Fruit fly (Drosophila melanogaster) whole organism, embryonic: ENCODE data around the gene HemK1.
A peak's percentile ranks its signal among the peaks of the same experiment; 100 is the strongest.

Experiments used
- Ada2b ChIP-seq: fragments of 200-800 bp; sonication (Bioruptor generic); IDR thresholded peaks from 2 replicates; pipeline ENCODE4 v1.3.6; 2022; ENCODE audit warnings: missing biosample characterization, missing genetic modification characterization
- Adf1 ChIP-seq: fragments of 200-800 bp; sonication (Bioruptor generic); IDR thresholded peaks from 2 replicates; pipeline ENCODE4 v1.3.6; 2022; ENCODE audit warnings: missing biosample characterization, missing genetic modification characterization
- Blimp-1 ChIP-seq: fragments of 200-800 bp; sonication (Bioruptor generic); optimal IDR thresholded peaks from 3 replicates; lab custom pipeline; 2018; ENCODE audit warnings: missing biosample characterization, missing genetic modification characterization, mild to moderate bottlenecking, moderate library complexity, missing genetic modification reagents
- CG10274 ChIP-seq: fragments of 200-800 bp; sonication (Bioruptor generic); optimal IDR thresholded peaks from 3 replicates; lab custom pipeline; 2017; ENCODE audit warnings: missing biosample characterization, mild to moderate bottlenecking, missing genetic modification characterization
- CG10366 ChIP-seq: fragments of 200-800 bp; sonication (Bioruptor generic); IDR thresholded peaks from 2 replicates; pipeline ENCODE4 v1.3.6; 2022; ENCODE audit warnings: missing biosample characterization, missing genetic modification characterization
- CG10543 ChIP-seq: fragments of 200-800 bp; sonication (Bioruptor generic); optimal IDR thresholded peaks from 3 replicates; lab custom pipeline; 2017; ENCODE audit warnings: missing biosample characterization, mild to moderate bottlenecking, missing genetic modification characterization, moderate library complexity
- CG11247 ChIP-seq: fragments of 200-800 bp; sonication (Bioruptor generic); IDR thresholded peaks from 2 replicates; pipeline ENCODE4 v1.3.6; 2022; ENCODE audit warnings: missing biosample characterization, missing genetic modification characterization
- CG14965 ChIP-seq: fragments of 200-800 bp; sonication (Bioruptor generic); optimal IDR thresholded peaks from 2 replicates; lab custom pipeline; 2016; ENCODE audit warnings: missing biosample characterization, missing genetic modification characterization, borderline replicate concordance
- CG16779 ChIP-seq: fragments of 200-800 bp; sonication (Bioruptor generic); IDR thresholded peaks from 2 replicates; pipeline ENCODE4 v1.3.6; 2022; ENCODE audit warnings: missing biosample characterization, missing genetic modification characterization
- CG16863 ChIP-seq: fragments of 200-800 bp; sonication (Bioruptor generic); optimal IDR thresholded peaks from 3 replicates; lab custom pipeline; 2016; ENCODE audit warnings: missing biosample characterization, missing genetic modification characterization
- CG17186 ChIP-seq: fragments of 200-800 bp; sonication (Bioruptor generic); optimal IDR thresholded peaks from 3 replicates; lab custom pipeline; 2017; ENCODE audit warnings: missing biosample characterization, missing genetic modification reagents, missing genetic modification characterization
- CG17912 ChIP-seq: fragments of 200-800 bp; sonication (Bioruptor generic); optimal IDR thresholded peaks from 2 replicates; lab custom pipeline; 2018; ENCODE audit warnings: missing biosample characterization, mild to moderate bottlenecking, missing genetic modification characterization
- CG2712 ChIP-seq: fragments of 200-800 bp; optimal IDR thresholded peaks from 3 replicates; lab custom pipeline; 2019; ENCODE audit warnings: missing biosample characterization, mild to moderate bottlenecking, missing genetic modification characterization, moderate library complexity
- CG31224 ChIP-seq: fragments of 200-800 bp; sonication (Bioruptor generic); IDR thresholded peaks from 2 replicates; pipeline ENCODE4 v1.3.6; 2022; ENCODE audit warnings: missing biosample characterization, missing genetic modification characterization
- CG33213 ChIP-seq: fragments of 200-800 bp; sonication (Bioruptor generic); optimal IDR thresholded peaks from 3 replicates; lab custom pipeline; 2016; ENCODE audit warnings: missing biosample characterization, missing genetic modification characterization
- CG4404 ChIP-seq: fragments of 200-800 bp; sonication (Bioruptor generic); IDR thresholded peaks from 2 replicates; pipeline ENCODE4 v1.3.6; 2022; ENCODE audit warnings: missing biosample characterization, missing genetic modification characterization
- CG4820 ChIP-seq: fragments of 200-800 bp; sonication (Bioruptor generic); optimal IDR thresholded peaks from 3 replicates; lab custom pipeline; 2016; ENCODE audit warnings: missing biosample characterization, missing genetic modification characterization
- CG6683 ChIP-seq: fragments of 200-800 bp; sonication (Bioruptor generic); optimal IDR thresholded peaks from 2 replicates; lab custom pipeline; 2017; ENCODE audit warnings: missing biosample characterization, mild to moderate bottlenecking, missing genetic modification characterization, missing genetic modification reagents
- CG6689 ChIP-seq: fragments of 200-800 bp; sonication (Bioruptor generic); IDR thresholded peaks from 2 replicates; pipeline ENCODE4 v1.3.6; 2022; ENCODE audit warnings: missing biosample characterization, missing genetic modification characterization
- CG7839 ChIP-seq: fragments of 200-800 bp; sonication (Bioruptor generic); optimal IDR thresholded peaks from 3 replicates; lab custom pipeline; 2018; ENCODE audit warnings: missing biosample characterization, mild to moderate bottlenecking, missing genetic modification characterization, moderate library complexity
- CG8924 ChIP-seq: fragments of 200-800 bp; optimal IDR thresholded peaks from 3 replicates; lab custom pipeline; 2019; ENCODE audit warnings: missing biosample characterization, mild to moderate bottlenecking, missing genetic modification characterization, moderate library complexity
- CG9215 ChIP-seq: fragments of 200-800 bp; sonication (Bioruptor generic); IDR thresholded peaks from 2 replicates; pipeline ENCODE4 v1.3.6; 2022; ENCODE audit warnings: missing biosample characterization, missing genetic modification characterization
- CTCF ChIP-seq: fragments of 200-800 bp; sonication (Bioruptor generic); optimal IDR thresholded peaks from 2 replicates; lab custom pipeline; 2017; ENCODE audit warnings: missing biosample characterization, mild to moderate bottlenecking, missing genetic modification characterization, moderate library complexity
- CrebB ChIP-seq: fragments of 200-800 bp; sonication (Bioruptor generic); optimal IDR thresholded peaks from 3 replicates; lab custom pipeline; 2018; ENCODE audit warnings: missing biosample characterization, mild to moderate bottlenecking, missing genetic modification characterization
- Dad ChIP-seq: fragments of 200-800 bp; sonication (Bioruptor generic); optimal IDR thresholded peaks from 3 replicates; lab custom pipeline; 2016; ENCODE audit warnings: missing biosample characterization, missing genetic modification characterization
- Deaf1 ChIP-seq: fragments of 200-800 bp; optimal IDR thresholded peaks from 3 replicates; lab custom pipeline; 2019; ENCODE audit warnings: missing biosample characterization, mild to moderate bottlenecking, missing genetic modification characterization, moderate library complexity
- Doc3 ChIP-seq: fragments of 200-800 bp; sonication (Bioruptor generic); IDR thresholded peaks from 3 replicates; pipeline ENCODE4 v1.3.6; 2022; ENCODE audit warnings: missing biosample characterization, missing genetic modification characterization; ENCODE audit not compliant: partially characterized antibody
- HLHmδ ChIP-seq: fragments of 200-800 bp; sonication (Bioruptor generic); optimal IDR thresholded peaks from 2 replicates; lab custom pipeline; 2018; ENCODE audit warnings: missing biosample characterization, mild to moderate bottlenecking, missing genetic modification characterization, moderate library complexity
- MTF-1 ChIP-seq: fragments of 200-800 bp; sonication (Bioruptor generic); optimal IDR thresholded peaks from 2 replicates; lab custom pipeline; 2018; ENCODE audit warnings: missing biosample characterization, mild to moderate bottlenecking, missing genetic modification characterization, borderline replicate concordance
- Med ChIP-seq: fragments of 200-800 bp; sonication (Bioruptor generic); peaks from one replicate; lab custom pipeline; 2016; ENCODE audit warnings: missing biosample characterization, missing genetic modification characterization, mild to moderate bottlenecking, inconsistent platforms, moderate library complexity
- Meics ChIP-seq: fragments of 200-800 bp; sonication (Bioruptor generic); optimal IDR thresholded peaks from 2 replicates; lab custom pipeline; 2017; ENCODE audit warnings: missing biosample characterization, mild to moderate bottlenecking, missing genetic modification characterization
- PHDP ChIP-seq: fragments of 200-800 bp; sonication (Bioruptor generic); optimal IDR thresholded peaks from 3 replicates; lab custom pipeline; 2018; ENCODE audit warnings: missing biosample characterization, mild to moderate bottlenecking, missing genetic modification characterization, moderate library complexity
- Poxn ChIP-seq: fragments of 200-800 bp; sonication (Bioruptor generic); IDR thresholded peaks from 2 replicates; pipeline ENCODE4 v1.3.6; 2022; ENCODE audit warnings: missing biosample characterization, missing genetic modification characterization
- Rx ChIP-seq: fragments of 200-800 bp; sonication (Bioruptor generic); IDR thresholded peaks from 2 replicates; pipeline ENCODE4 v1.3.6; 2022; ENCODE audit warnings: missing biosample characterization, missing genetic modification characterization
- Scr ChIP-seq: fragments of 200-800 bp; sonication (Bioruptor generic); IDR thresholded peaks from 2 replicates; pipeline ENCODE4 v1.3.6; 2022; ENCODE audit warnings: missing biosample characterization, missing genetic modification characterization; ENCODE audit not compliant: partially characterized antibody
- Six4 ChIP-seq: fragments of 200-800 bp; sonication (Bioruptor generic); optimal IDR thresholded peaks from 2 replicates; lab custom pipeline; 2016; ENCODE audit warnings: missing biosample characterization, missing genetic modification characterization
- Sox100B ChIP-seq: fragments of 200-800 bp; sonication (Bioruptor generic); optimal IDR thresholded peaks from 3 replicates; lab custom pipeline; 2018; ENCODE audit warnings: missing biosample characterization, mild to moderate bottlenecking, missing genetic modification characterization
- YL-1 ChIP-seq: fragments of 200-800 bp; sonication (Bioruptor generic); optimal IDR thresholded peaks from 3 replicates; lab custom pipeline; 2017; ENCODE audit warnings: missing biosample characterization, mild to moderate bottlenecking, missing genetic modification characterization
- aop ChIP-seq: fragments of 200-800 bp; sonication (Bioruptor generic); IDR thresholded peaks from 2 replicates; pipeline ENCODE4 v1.3.6; 2022; ENCODE audit warnings: missing biosample characterization, missing genetic modification characterization
- ase ChIP-seq: fragments of 200-800 bp; sonication (Bioruptor generic); IDR thresholded peaks from 3 replicates; pipeline ENCODE4 v1.3.6; 2022; ENCODE audit warnings: missing biosample characterization, missing genetic modification characterization
- chif ChIP-seq, 2 experiments: fragments of 200-800 bp; sonication (Bioruptor generic); optimal IDR thresholded peaks; 3 replicates each; lab custom pipeline; 2016; ENCODE audit warnings: missing biosample characterization in 2 of 2, missing genetic modification characterization in 2 of 2
- eve ChIP-seq, 2 experiments: fragments of >200 bp; optimal IDR thresholded peaks; 2 replicates each; lab custom pipeline; 2017; ENCODE audit warnings: missing biosample characterization in 2 of 2, missing genetic modification characterization in 2 of 2
- fd3F ChIP-seq: fragments of 200-800 bp; sonication (Bioruptor generic); optimal IDR thresholded peaks from 2 replicates; lab custom pipeline; 2018; ENCODE audit warnings: missing biosample characterization, mild to moderate bottlenecking, missing genetic modification characterization, moderate library complexity
- gcm ChIP-seq: fragments of 200-800 bp; sonication (Bioruptor generic); optimal IDR thresholded peaks from 2 replicates; lab custom pipeline; 2019; ENCODE audit warnings: missing biosample characterization, mild to moderate bottlenecking, missing genetic modification characterization, moderate library complexity
- jumu ChIP-seq: fragments of 200-800 bp; sonication (Bioruptor generic); optimal IDR thresholded peaks from 3 replicates; lab custom pipeline; 2016; ENCODE audit warnings: missing biosample characterization, missing genetic modification characterization
- pho ChIP-seq: fragments of 200-800 bp; sonication (Bioruptor generic); optimal IDR thresholded peaks from 2 replicates; lab custom pipeline; 2016; ENCODE audit warnings: missing biosample characterization, missing genetic modification characterization
- pnt ChIP-seq: fragments of 200-800 bp; sonication (Bioruptor generic); optimal IDR thresholded peaks from 3 replicates; lab custom pipeline; 2016; ENCODE audit warnings: missing biosample characterization, missing genetic modification characterization
- sr ChIP-seq: fragments of 200-800 bp; sonication (Bioruptor generic); IDR thresholded peaks from 3 replicates; pipeline ENCODE4 v1.3.6; 2022; ENCODE audit warnings: missing biosample characterization, missing genetic modification characterization
- ttk ChIP-seq: fragments of 200-800 bp; sonication (Bioruptor generic); IDR thresholded peaks from 2 replicates; pipeline ENCODE4 v2.1.2; 2022; ENCODE audit warnings: missing biosample characterization, missing genetic modification characterization
- yki ChIP-seq: fragments of >200 bp; optimal IDR thresholded peaks from 3 replicates; lab custom pipeline; 2018

The HemK1 gene

DNA sequence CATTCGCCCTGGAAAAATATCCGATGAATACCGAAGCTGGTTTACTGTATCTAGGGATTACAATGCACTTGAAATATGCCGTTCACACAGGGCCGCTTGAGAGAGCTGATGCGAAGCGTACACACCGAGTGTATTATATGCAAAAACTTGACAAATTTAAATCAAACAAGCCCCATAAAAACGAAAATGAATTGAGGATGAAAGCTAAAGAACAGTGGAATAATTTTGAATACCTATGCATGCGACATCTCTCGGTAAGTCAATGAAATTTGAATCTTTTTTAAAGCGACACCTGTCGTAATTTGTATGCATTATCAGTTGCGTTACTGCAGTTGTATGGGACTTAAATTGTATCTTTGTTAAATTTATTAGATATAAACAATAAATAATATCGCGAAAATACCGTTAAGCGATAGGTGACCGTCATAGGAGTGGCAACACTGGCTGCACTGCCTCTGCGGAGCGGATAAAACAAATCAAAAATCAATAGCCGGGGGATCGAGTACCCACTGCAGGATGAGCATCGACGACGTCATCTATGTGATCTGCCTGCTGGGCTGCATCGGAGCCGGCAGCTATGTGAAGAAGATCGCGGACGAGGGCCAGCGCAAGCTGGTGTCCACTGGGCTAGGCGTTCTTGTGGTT, 11.4 kb downstream of the HemK1 start, which contains the start of gene frj (continued):
- TF ChIP-seq MTF-1 (GFP tag; lab: Kevin White, UChicago), result peak; percentile 31
- peak; percentile 10 for TF ChIP-seq gcm
- peak; percentile 76 for TF ChIP-seq CG33213 (GFP tag; lab: Kevin White, UChicago)
- no peak for TF ChIP-seq CG6683 (GFP tag; lab: Kevin White, UChicago)
- TF ChIP-seq Dad, result peak; percentile 37
- TF ChIP-seq CG17186 (GFP tag; lab: Kevin White, UChicago), result peak; percentile 63
- TF ChIP-seq CG10543 (GFP tag; lab: Kevin White, UChicago), result peak; percentile 6
- no peak for TF ChIP-seq eve (GFP tag; optimal IDR thresholded peaks at IDR 0.05; lab: Kevin White, UChicago)
- peak; percentile 49 for TF ChIP-seq CG4820 (GFP tag; lab: Kevin White, UChicago)
- no peak for TF ChIP-seq HLHmδ (GFP tag; lab: Kevin White, UChicago)
- peak; percentile 54 for TF ChIP-seq fd3F (GFP tag; lab: Kevin White, UChicago)
- no peak for TF ChIP-seq CrebB (tag; lab: Kevin White, UChicago)
- TF ChIP-seq chif (GFP tag; optimal IDR thresholded peaks at IDR 0.05; lab: Kevin White, UChicago), result peak; percentile 63 to 65
- peak; percentile 19 for TF ChIP-seq Deaf1 (tag; lab: Kevin White, UChicago)
- TF ChIP-seq CG14965, result no peak
- TF ChIP-seq CG4404 (GFP tag; lab: Robert Waterston, UW), result peak; percentile 49; the same call in 1 of the 2 replicates
- TF ChIP-seq CG9215, result peak; percentile 64
- TF ChIP-seq sr (GFP tag; lab: Robert Waterston, UW), result 0 out of 3 replicates have a peak, but pooled peaks have one; percentile 12
- peak; percentile 93 for TF ChIP-seq Med (GFP tag; lab: Kevin White, UChicago)
- TF ChIP-seq Sox100B, result no peak
- TF ChIP-seq Doc3 (GFP tag; lab: Robert Waterston, UW), result 0 out of 3 replicates have a peak, but pooled peaks have one; percentile 59
- TF ChIP-seq Poxn (GFP tag; lab: Robert Waterston, UW), result no peak
- peak; percentile 31; the same call in 1 of the 2 replicates for TF ChIP-seq aop
- TF ChIP-seq ase (GFP tag; lab: Robert Waterston, UW), result peak; percentile 69; the same call in 2 of the 3 replicates
- TF ChIP-seq CG2712, result peak; percentile 72
- peak; percentile 51; the same call in 1 of the 2 replicates for TF ChIP-seq ttk (GFP tag; lab: Robert Waterston, UW)
- TF ChIP-seq CG11247 (GFP tag; lab: Robert Waterston, UW), result peak; percentile 56
- TF ChIP-seq CG6689, result peak; percentile 51
- TF ChIP-seq CG17912 (GFP tag; lab: Kevin White, UChicago), result peak; percentile 26
- TF ChIP-seq pho (GFP tag; lab: Kevin White, UChicago), result peak; percentile 72
- peak; percentile 57 for TF ChIP-seq CG16863 (GFP tag; lab: Kevin White, UChicago)
- peak; percentile 82 for TF ChIP-seq jumu (GFP tag; lab: Kevin White, UChicago)
- 0 out of 2 replicates have a peak, but pooled peaks have one; percentile 25 for TF ChIP-seq CG31224 (GFP tag; lab: Robert Waterston, UW)
- TF ChIP-seq Meics, result peak; percentile 29
- peak; percentile 73 for TF ChIP-seq CG7839 (tag; lab: Kevin White, UChicago)
- peak; percentile 71 for TF ChIP-seq Scr (GFP tag; lab: Robert Waterston, UW)
- peak; percentile 56 for TF ChIP-seq Rx (GFP tag; lab: Robert Waterston, UW)
- no peak for TF ChIP-seq CG16779
- TF ChIP-seq CTCF, result peak; percentile 96
- TF ChIP-seq CG10274 (GFP tag; lab: Kevin White, UChicago), result no peak
- peak; percentile 31; the same call in 1 of the 2 replicates for TF ChIP-seq Ada2b (GFP tag; lab: Robert Waterston, UW)
- peak; percentile 53 for TF ChIP-seq PHDP (tag; lab: Kevin White, UChicago)
- peak; percentile 55 for TF ChIP-seq Blimp-1 (GFP tag; lab: Kevin White, UChicago)
- peak; percentile 51 for TF ChIP-seq YL-1
- TF ChIP-seq CG10366 (GFP tag; lab: Robert Waterston, UW), result peak; percentile 66
- no peak for TF ChIP-seq yki (lab: Kevin White, UChicago)
- peak; percentile 32 for TF ChIP-seq Six4 (GFP tag; lab: Kevin White, UChicago)
- TF ChIP-seq Adf1 (GFP tag; lab: Robert Waterston, UW), result no peak
- TF ChIP-seq pnt (GFP tag; lab: Kevin White, UChicago), result peak; percentile 81
- TF ChIP-seq CG8924 (tag; lab: Kevin White, UChicago), result peak; percentile 60
